Worm (Caenorhabditis elegans) whole organism, young adult: ENCODE data around the gene T12G3.2.

ENCODE experiments used
- ceh-58 ChIP-seq: fragments of 200-800 bp; sonication (Bioruptor generic); IDR thresholded peaks from 2 replicates; pipeline ENCODE4 v1.3.6; 2022; ENCODE audit warnings: missing genetic modification characterization, missing compliant biosample characterization
- hsf-1 ChIP-seq: fragments of 200-800 bp; sonication (Bioruptor generic); IDR thresholded peaks from 2 replicates; pipeline ENCODE4 v1.3.6; 2022; ENCODE audit warnings: missing genetic modification reagents, missing genetic modification characterization, missing compliant biosample characterization
- lin-35 ChIP-seq, 3 experiments: fragments of 150-350 bp in 2 of 3; sonication (generic microtip) in 1 of 3; optimal IDR thresholded peaks; 2 replicates each; lab custom pipeline; 2014 to 2018; ENCODE audit warnings: missing biosample characterization in 3 of 3, missing genetic modification characterization in 3 of 3, missing genetic modification reagents in 3 of 3
- snpc-1.3 ChIP-seq: sonication (generic microtip); optimal IDR thresholded peaks from 2 replicates; lab custom pipeline; 2017; ENCODE audit warnings: missing genetic modification characterization, mild to moderate bottlenecking, missing compliant biosample characterization, antibody characterized with exemption, moderate library complexity, missing genotype, missing genetic modification reagents; ENCODE audit not compliant: insufficient read depth
- sptf-2 ChIP-seq: fragments of 200-800 bp; sonication (Bioruptor generic); optimal IDR thresholded peaks from 2 replicates; lab custom pipeline; 2018; ENCODE audit warnings: mild to moderate bottlenecking, missing genetic modification characterization, missing compliant biosample characterization

DNA sequence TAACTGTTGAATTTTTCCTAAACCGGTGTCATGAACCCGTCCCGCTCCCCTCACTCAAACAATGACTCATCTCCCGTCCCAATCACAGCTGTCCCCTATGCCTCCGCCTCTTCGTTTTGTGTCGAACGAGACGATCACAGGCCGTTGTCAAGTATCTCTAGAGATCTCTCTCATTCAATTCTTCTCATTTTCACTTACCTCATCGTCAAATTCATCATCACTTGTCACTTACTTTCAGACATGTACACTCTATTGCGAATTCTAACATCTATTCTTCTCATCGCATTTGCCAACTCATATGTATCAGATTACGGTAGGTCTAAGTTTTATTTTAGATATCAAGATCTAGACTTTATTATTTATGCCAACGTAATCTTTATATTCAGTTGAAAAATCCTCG, 10.7 kb upstream of the T12G3.2 start, which contains the start of gene K08E4.3:
- no peak for TF ChIP-seq lin-35 (GFP tag; optimal IDR thresholded peaks at IDR 0.05; lab: Kevin White, UChicago)
- TF ChIP-seq snpc-1.3 (tag; lab: Kevin White, UChicago) = no peak
- no peak for TF ChIP-seq hsf-1 (GFP tag; lab: Robert Waterston, UW)
- TF ChIP-seq ceh-58 (GFP tag; lab: Robert Waterston, UW) = no peak
- TF ChIP-seq sptf-2 (GFP tag; lab: Kevin White, UChicago) = no peak
